Fruit fly (Drosophila melanogaster) whole organism, embryonic: ENCODE results near the gene loj.

Experiments used
- BtbVII ChIP-seq: fragments of 200-800 bp; sonication (Bioruptor generic); optimal IDR thresholded peaks from 3 replicates; lab custom pipeline; 2017; ENCODE audit warnings: missing biosample characterization, mild to moderate bottlenecking, missing genetic modification characterization
- CG10543 ChIP-seq: fragments of 200-800 bp; sonication (Bioruptor generic); optimal IDR thresholded peaks from 3 replicates; lab custom pipeline; 2017; ENCODE audit warnings: missing biosample characterization, mild to moderate bottlenecking, missing genetic modification characterization, moderate library complexity
- CG11247 ChIP-seq: fragments of 200-800 bp; sonication (Bioruptor generic); IDR thresholded peaks from 2 replicates; pipeline ENCODE4 v1.3.6; 2022; ENCODE audit warnings: missing biosample characterization, missing genetic modification characterization
- CG11398 ChIP-seq: fragments of 200-800 bp; sonication (Bioruptor generic); optimal IDR thresholded peaks from 2 replicates; lab custom pipeline; 2016; ENCODE audit warnings: missing biosample characterization, missing genetic modification characterization
- CG11456 ChIP-seq: fragments of 200-800 bp; sonication (Bioruptor generic); IDR thresholded peaks from 3 replicates; pipeline ENCODE4 v1.3.6; 2022; ENCODE audit warnings: missing biosample characterization, missing genetic modification characterization
- CG11504 ChIP-seq: fragments of 200-800 bp; sonication (Bioruptor generic); optimal IDR thresholded peaks from 3 replicates; lab custom pipeline; 2019; ENCODE audit warnings: missing biosample characterization, mild to moderate bottlenecking, missing genetic modification characterization, moderate library complexity
- CG12219 ChIP-seq: fragments of 200-800 bp; sonication (Bioruptor generic); optimal IDR thresholded peaks from 3 replicates; lab custom pipeline; 2018; ENCODE audit warnings: missing biosample characterization, mild to moderate bottlenecking, missing genetic modification characterization
- CG1233 ChIP-seq: fragments of 200-800 bp; sonication (Bioruptor generic); optimal IDR thresholded peaks from 4 replicates; lab custom pipeline; 2018; ENCODE audit warnings: missing biosample characterization, mild to moderate bottlenecking, missing genetic modification characterization
- CG14014 ChIP-seq: fragments of 200-800 bp; sonication (Bioruptor generic); IDR thresholded peaks from 2 replicates; pipeline ENCODE4 v1.3.6; 2022; ENCODE audit warnings: missing biosample characterization, missing genetic modification characterization
- CG1602 ChIP-seq: fragments of 200-800 bp; sonication (Bioruptor generic); optimal IDR thresholded peaks from 3 replicates; lab custom pipeline; 2016; ENCODE audit warnings: missing biosample characterization, missing genetic modification characterization
- CG1603 ChIP-seq: fragments of 200-800 bp; sonication (Bioruptor generic); optimal IDR thresholded peaks from 2 replicates; lab custom pipeline; 2019; ENCODE audit warnings: missing biosample characterization, mild to moderate bottlenecking, missing genetic modification characterization, moderate library complexity
- CG17829 ChIP-seq: fragments of 200-800 bp; optimal IDR thresholded peaks from 2 replicates; lab custom pipeline; 2019; ENCODE audit warnings: missing biosample characterization, mild to moderate bottlenecking, missing genetic modification characterization, moderate library complexity
- CG2875 ChIP-seq: fragments of 200-800 bp; sonication (Bioruptor generic); optimal IDR thresholded peaks from 2 replicates; lab custom pipeline; 2017; ENCODE audit warnings: missing biosample characterization, mild to moderate bottlenecking, missing genetic modification characterization, missing genetic modification reagents
- CG31365 ChIP-seq: fragments of 200-800 bp; sonication (Bioruptor generic); optimal IDR thresholded peaks from 2 replicates; lab custom pipeline; 2018; ENCODE audit warnings: missing biosample characterization, mild to moderate bottlenecking, missing genetic modification characterization
- CG32767 ChIP-seq: fragments of 200-800 bp; sonication (Bioruptor generic); IDR thresholded peaks from 2 replicates; pipeline ENCODE4 v1.3.6; 2022; ENCODE audit warnings: missing biosample characterization, missing genetic modification characterization
- CG34422 ChIP-seq: fragments of 200-800 bp; sonication (Bioruptor generic); IDR thresholded peaks from 3 replicates; pipeline ENCODE4 v1.3.6; 2022; ENCODE audit warnings: missing biosample characterization, missing genetic modification characterization
- CG6689 ChIP-seq: fragments of 200-800 bp; sonication (Bioruptor generic); IDR thresholded peaks from 2 replicates; pipeline ENCODE4 v1.3.6; 2022; ENCODE audit warnings: missing biosample characterization, missing genetic modification characterization
- CG6791 ChIP-seq: fragments of 200-800 bp; sonication (Bioruptor generic); IDR thresholded peaks from 3 replicates; pipeline ENCODE4 v1.3.6; 2022; ENCODE audit warnings: missing biosample characterization, missing genetic modification characterization; ENCODE audit not compliant: partially characterized antibody
- CG8089 ChIP-seq: fragments of 200-800 bp; sonication (Bioruptor generic); optimal IDR thresholded peaks from 3 replicates; lab custom pipeline; 2016; ENCODE audit warnings: missing biosample characterization, missing genetic modification characterization
- CG8290 ChIP-seq, 3 experiments: fragments of 200-800 bp; sonication (Bioruptor generic); optimal IDR thresholded peaks; 2 replicates each; lab custom pipeline; 2016 to 2019; ENCODE audit warnings: missing biosample characterization in 3 of 3, missing genetic modification characterization in 3 of 3, mild to moderate bottlenecking in 2 of 3, moderate library complexity in 1 of 3
- CG9797 ChIP-seq: fragments of 200-800 bp; sonication (Bioruptor generic); optimal IDR thresholded peaks from 3 replicates; lab custom pipeline; 2018; ENCODE audit warnings: missing biosample characterization, mild to moderate bottlenecking, missing genetic modification characterization
- CG9876 ChIP-seq: fragments of 200-800 bp; sonication (Bioruptor generic); optimal IDR thresholded peaks from 2 replicates; lab custom pipeline; 2016; ENCODE audit warnings: missing biosample characterization, missing genetic modification characterization
- Ets65A ChIP-seq: fragments of 200-800 bp; sonication (Bioruptor generic); peaks from one replicate; lab custom pipeline; 2016; ENCODE audit warnings: missing biosample characterization, missing genetic modification characterization
- Ets97D ChIP-seq: fragments of 200-800 bp; sonication (Bioruptor generic); optimal IDR thresholded peaks from 3 replicates; lab custom pipeline; 2016; ENCODE audit warnings: missing biosample characterization, missing genetic modification characterization
- HLHmδ ChIP-seq: fragments of 200-800 bp; sonication (Bioruptor generic); optimal IDR thresholded peaks from 2 replicates; lab custom pipeline; 2018; ENCODE audit warnings: missing biosample characterization, mild to moderate bottlenecking, missing genetic modification characterization, moderate library complexity
- Hr51 ChIP-seq, 2 experiments: fragments of 200-800 bp; sonication (Bioruptor generic); optimal IDR thresholded peaks; 2 replicates in 1 of 2; 3 replicates in 1 of 2; lab custom pipeline; 2016 to 2018; ENCODE audit warnings: missing biosample characterization in 2 of 2, missing genetic modification characterization in 2 of 2, mild to moderate bottlenecking in 1 of 2, moderate library complexity in 1 of 2
- MESR4 ChIP-seq: fragments of 200-800 bp; sonication (Bioruptor generic); optimal IDR thresholded peaks from 2 replicates; lab custom pipeline; 2018; ENCODE audit warnings: missing biosample characterization, mild to moderate bottlenecking, missing genetic modification characterization, moderate library complexity
- Neu2 ChIP-seq: fragments of 200-800 bp; sonication (Bioruptor generic); optimal IDR thresholded peaks from 3 replicates; lab custom pipeline; 2016; ENCODE audit warnings: missing biosample characterization, missing genetic modification characterization, borderline replicate concordance
- Nf-YA ChIP-seq: fragments of 200-800 bp; sonication (Bioruptor generic); IDR thresholded peaks from 2 replicates; pipeline ENCODE4 v1.3.6; 2022; ENCODE audit warnings: missing biosample characterization, missing genetic modification characterization
- PHDP ChIP-seq: fragments of 200-800 bp; sonication (Bioruptor generic); optimal IDR thresholded peaks from 3 replicates; lab custom pipeline; 2018; ENCODE audit warnings: missing biosample characterization, mild to moderate bottlenecking, missing genetic modification characterization, moderate library complexity
- Scr ChIP-seq: fragments of 200-800 bp; sonication (Bioruptor generic); IDR thresholded peaks from 2 replicates; pipeline ENCODE4 v1.3.6; 2022; ENCODE audit warnings: missing biosample characterization, missing genetic modification characterization; ENCODE audit not compliant: partially characterized antibody
- Sin3A ChIP-seq: fragments of >200 bp; optimal IDR thresholded peaks from 2 replicates; lab custom pipeline; 2018
- Sox100B ChIP-seq: fragments of 200-800 bp; sonication (Bioruptor generic); optimal IDR thresholded peaks from 3 replicates; lab custom pipeline; 2018; ENCODE audit warnings: missing biosample characterization, mild to moderate bottlenecking, missing genetic modification characterization
- Taf1 ChIP-seq: fragments of 200-800 bp; sonication (Bioruptor generic); IDR thresholded peaks from 2 replicates; pipeline ENCODE4 v1.3.6; 2022; ENCODE audit warnings: missing biosample characterization, missing genetic modification characterization
- abd-A ChIP-seq: fragments of 200-800 bp; sonication (Bioruptor generic); optimal IDR thresholded peaks from 3 replicates; lab custom pipeline; 2019; ENCODE audit warnings: missing biosample characterization, mild to moderate bottlenecking, missing genetic modification characterization, moderate library complexity
- amos ChIP-seq: fragments of 200-800 bp; sonication (Bioruptor generic); IDR thresholded peaks from 2 replicates; pipeline ENCODE4 v1.3.6; 2022; ENCODE audit warnings: missing biosample characterization, missing genetic modification characterization; ENCODE audit not compliant: partially characterized antibody
- br ChIP-seq: fragments of >200 bp; optimal IDR thresholded peaks from 2 replicates; lab custom pipeline; 2017
- cad ChIP-seq: fragments of >200 bp; optimal IDR thresholded peaks from 2 replicates; lab custom pipeline; 2017; ENCODE audit warnings: missing biosample characterization, missing genetic modification characterization
- cg ChIP-seq: fragments of 200-800 bp; sonication (Bioruptor generic); optimal IDR thresholded peaks from 3 replicates; lab custom pipeline; 2019; ENCODE audit warnings: missing biosample characterization, mild to moderate bottlenecking, missing genetic modification characterization, moderate library complexity
- disco-r ChIP-seq: fragments of 200-800 bp; sonication (Bioruptor generic); optimal IDR thresholded peaks from 2 replicates; lab custom pipeline; 2016; ENCODE audit warnings: missing biosample characterization, missing genetic modification characterization
- fd102C ChIP-seq: fragments of 200-800 bp; sonication (Bioruptor generic); optimal IDR thresholded peaks from 2 replicates; lab custom pipeline; 2018; ENCODE audit warnings: missing biosample characterization, mild to moderate bottlenecking, missing genetic modification characterization, moderate library complexity
- fu2 ChIP-seq: fragments of 200-800 bp; sonication (Bioruptor generic); optimal IDR thresholded peaks from 2 replicates; lab custom pipeline; 2016; ENCODE audit warnings: missing biosample characterization, missing genetic modification characterization
- hth ChIP-seq: fragments of >200 bp; optimal IDR thresholded peaks from 2 replicates; lab custom pipeline; 2017; ENCODE audit warnings: inconsistent platforms
- nau ChIP-seq: fragments of 200-800 bp; sonication (Bioruptor generic); optimal IDR thresholded peaks from 3 replicates; lab custom pipeline; 2017; ENCODE audit warnings: missing biosample characterization, mild to moderate bottlenecking, missing genetic modification characterization, missing genetic modification reagents
- nmo ChIP-seq: fragments of 200-800 bp; sonication (Bioruptor generic); optimal IDR thresholded peaks from 2 replicates; lab custom pipeline; 2018; ENCODE audit warnings: missing biosample characterization, mild to moderate bottlenecking, missing genetic modification characterization, moderate library complexity
- pan ChIP-seq, 4 experiments: fragments of >200 bp in 3 of 4; fragments of 200-800 bp in 1 of 4; sonication (Bioruptor generic) in 1 of 4; optimal IDR thresholded peaks in 3 of 4; IDR thresholded peaks in 1 of 4; 2 replicates each; pipeline versions ENCODE4 v1.3.6 to Lab custom; 2017 to 2022; ENCODE audit warnings: missing biosample characterization in 2 of 4, missing genetic modification characterization in 2 of 4, mixed read lengths in 1 of 4
- pho ChIP-seq: fragments of 200-800 bp; sonication (Bioruptor generic); optimal IDR thresholded peaks from 2 replicates; lab custom pipeline; 2016; ENCODE audit warnings: missing biosample characterization, missing genetic modification characterization
- pnt ChIP-seq: fragments of 200-800 bp; sonication (Bioruptor generic); optimal IDR thresholded peaks from 3 replicates; lab custom pipeline; 2016; ENCODE audit warnings: missing biosample characterization, missing genetic modification characterization
- toy ChIP-seq: fragments of 200-800 bp; sonication (Bioruptor generic); IDR thresholded peaks from 2 replicates; pipeline ENCODE4 v1.3.6; 2022; ENCODE audit warnings: missing biosample characterization, missing genetic modification characterization
- tup ChIP-seq: fragments of 200-800 bp; sonication (Bioruptor generic); optimal IDR thresholded peaks from 2 replicates; lab custom pipeline; 2016; ENCODE audit warnings: missing biosample characterization, mild to moderate bottlenecking, missing genetic modification characterization, moderate library complexity
- vnd ChIP-seq: fragments of 200-800 bp; sonication (Bioruptor generic); IDR thresholded peaks from 3 replicates; pipeline ENCODE4 v1.3.6; 2022; ENCODE audit warnings: missing biosample characterization, missing genetic modification characterization; ENCODE audit not compliant: partially characterized antibody

The loj gene

dm6 chr3L:6082561-6082960 lies 12.2 kb upstream of the loj start, which contains the start of gene CG13293 (continued):
- TF ChIP-seq Nf-YA (GFP tag; lab: Robert Waterston, UW) (no peak), Taf1 (GFP tag; lab: Robert Waterston, UW) (no peak), CG8290 (GFP tag; optimal IDR thresholded peaks at IDR 0.05; lab: Kevin White, UChicago) (no peak), CG8290 (tag; optimal IDR thresholded peaks at IDR 0.05; lab: Kevin White, UChicago) (peak in 1 of 2 experiments; percentile 43), pan (optimal IDR thresholded peaks at IDR 0.05; lab: Kevin White, UChicago) (no peak), pan (GFP tag; optimal IDR thresholded peaks at IDR 0.05 in 1 of 2, IDR thresholded peaks at IDR 0.05 in 1 of 2) (peak in 1 of 2 experiments; percentile 38), Sin3A (lab: Kevin White, UChicago) (no peak), hth (no peak), CG31365 (tag; lab: Kevin White, UChicago) (no peak), vnd (no peak), CG6689 (GFP tag; lab: Robert Waterston, UW) (no peak), abd-A (tag; lab: Kevin White, UChicago) (peak; percentile 61), fd102C (GFP tag; lab: Kevin White, UChicago) (peak; percentile 35), CG11398 (GFP tag; lab: Kevin White, UChicago) (no peak), CG1603 (tag; lab: Kevin White, UChicago) (peak; percentile 27), Ets97D (GFP tag; lab: Kevin White, UChicago) (peak; percentile 2), HLHmδ (GFP tag; lab: Kevin White, UChicago) (peak; percentile 25), Neu2 (GFP tag; lab: Kevin White, UChicago) (no peak), Ets65A (GFP tag; lab: Kevin White, UChicago) (no peak), CG11504 (tag; lab: Kevin White, UChicago) (peak; percentile 12), CG8089 (GFP tag; lab: Kevin White, UChicago) (no peak), CG9876 (GFP tag; lab: Kevin White, UChicago) (no peak), CG12219 (GFP tag; lab: Kevin White, UChicago) (no peak), CG14014 (GFP tag; lab: Robert Waterston, UW) (no peak), Hr51 (GFP tag; optimal IDR thresholded peaks at IDR 0.05; lab: Kevin White, UChicago) (no peak), nau (GFP tag; lab: Kevin White, UChicago) (no peak), tup (GFP tag; lab: Kevin White, UChicago) (no peak), CG10543 (GFP tag; lab: Kevin White, UChicago) (no peak), pho (no peak), CG1602 (GFP tag; lab: Kevin White, UChicago) (no peak), disco-r (GFP tag; lab: Kevin White, UChicago) (no peak), fu2 (GFP tag; lab: Kevin White, UChicago) (no peak), Scr (GFP tag; lab: Robert Waterston, UW) (no peak), PHDP (no peak), CG1233 (no peak), br (lab: Kevin White, UChicago) (no peak), pnt (GFP tag; lab: Kevin White, UChicago) (no peak), CG9797 (GFP tag; lab: Kevin White, UChicago) (peak; percentile 2), BtbVII (GFP tag; lab: Kevin White, UChicago) (no peak), amos (GFP tag; lab: Robert Waterston, UW) (0 out of 2 replicates have a peak, but pooled peaks have one; percentile 11), CG6791 (no peak), Sox100B (GFP tag; lab: Kevin White, UChicago) (no peak), CG32767 (GFP tag; lab: Robert Waterston, UW) (no peak), MESR4 (peak; percentile 30), toy (no peak), CG2875 (GFP tag; lab: Kevin White, UChicago) (no peak), cg (GFP tag; lab: Kevin White, UChicago) (no peak), CG34422 (GFP tag; lab: Robert Waterston, UW) (no peak; the same call in 2 of the 3 replicates), CG11456 (no peak), nmo (no peak), CG17829 (peak; percentile 5), cad (GFP tag; lab: Kevin White, UChicago) (peak; percentile 28), CG11247 (GFP tag; lab: Robert Waterston, UW) (no peak)
